Worm (Caenorhabditis elegans) whole organism, L2 larva: ENCODE measurements around the gene gob-1.
A peak's percentile ranks its signal among the peaks of the same experiment; 100 is the strongest.

ENCODE experiments used
- C34F6.9 ChIP-seq: fragments of 150-350 bp; optimal IDR thresholded peaks from 2 replicates; lab custom pipeline; 2014; ENCODE audit warnings: missing biosample characterization, missing genetic modification characterization
- Y55F3AM.14 ChIP-seq: fragments of 200-800 bp; sonication (Bioruptor generic); optimal IDR thresholded peaks from 2 replicates; lab custom pipeline; 2018; ENCODE audit warnings: mild to moderate bottlenecking, missing genetic modification characterization, missing compliant biosample characterization
- ZK546.5 ChIP-seq: sonication (generic microtip); optimal IDR thresholded peaks from 2 replicates; lab custom pipeline; 2017; ENCODE audit warnings: missing biosample characterization, missing genetic modification characterization
- aly-2 ChIP-seq: fragments of 150-350 bp; optimal IDR thresholded peaks from 2 replicates; lab custom pipeline; 2014; ENCODE audit warnings: missing biosample characterization, missing genetic modification characterization
- ama-1 ChIP-seq: fragments of 150-350 bp; optimal IDR thresholded peaks from 2 replicates; lab custom pipeline; 2018; ENCODE audit warnings: inconsistent platforms
- ceh-16 ChIP-seq: fragments of 150-350 bp; optimal IDR thresholded peaks from 2 replicates; lab custom pipeline; 2014; ENCODE audit warnings: missing biosample characterization, missing genetic modification characterization
- ceh-82 ChIP-seq: fragments of 150-350 bp; optimal IDR thresholded peaks from 2 replicates; lab custom pipeline; 2014; ENCODE audit warnings: missing biosample characterization, missing genetic modification characterization
- crh-2 ChIP-seq: sonication (generic microtip); optimal IDR thresholded peaks from 2 replicates; lab custom pipeline; 2017; ENCODE audit warnings: missing biosample characterization, missing genetic modification characterization
- dmd-4 ChIP-seq: sonication (generic microtip); optimal IDR thresholded peaks from 2 replicates; lab custom pipeline; 2017; ENCODE audit warnings: missing biosample characterization, missing genetic modification characterization
- egl-27 ChIP-seq: sonication (generic microtip); optimal IDR thresholded peaks from 3 replicates; lab custom pipeline; 2017; ENCODE audit warnings: missing biosample characterization, missing genetic modification reagents, missing genetic modification characterization
- elt-1 ChIP-seq: fragments of 150-350 bp; optimal IDR thresholded peaks from 2 replicates; lab custom pipeline; 2014; ENCODE audit warnings: missing biosample characterization, missing genetic modification characterization
- elt-3 ChIP-seq: sonication (generic microtip); optimal IDR thresholded peaks from 2 replicates; lab custom pipeline; 2017; ENCODE audit warnings: missing biosample characterization, missing genetic modification characterization
- fos-1 ChIP-seq: fragments of 150-350 bp; optimal IDR thresholded peaks from 2 replicates; lab custom pipeline; 2014; ENCODE audit warnings: missing biosample characterization, missing genetic modification characterization
- gmeb-1 ChIP-seq: fragments of 150-350 bp; optimal IDR thresholded peaks from 2 replicates; lab custom pipeline; 2014; ENCODE audit warnings: missing biosample characterization, missing genetic modification characterization
- lin-11 ChIP-seq: fragments of 150-350 bp; sonication (generic microtip); optimal IDR thresholded peaks from 2 replicates; lab custom pipeline; 2014; ENCODE audit warnings: missing biosample characterization, missing genetic modification characterization, inconsistent platforms, mixed read lengths
- lin-13 ChIP-seq: fragments of 150-350 bp; optimal IDR thresholded peaks from 2 replicates; lab custom pipeline; 2014; ENCODE audit warnings: missing biosample characterization, missing genetic modification reagents, missing genetic modification characterization
- lin-39 ChIP-seq: fragments of 150-350 bp; optimal IDR thresholded peaks from 2 replicates; lab custom pipeline; 2014; ENCODE audit warnings: missing biosample characterization, missing genetic modification reagents, missing genetic modification characterization
- lsy-2 ChIP-seq, 2 experiments: fragments of 150-350 bp in 1 of 2; sonication (generic microtip) in 1 of 2; optimal IDR thresholded peaks; 2 replicates each; lab custom pipeline; 2014 to 2017; ENCODE audit warnings: missing biosample characterization in 2 of 2, missing genetic modification characterization in 2 of 2
- mbf-1 ChIP-seq: sonication (generic microtip); optimal IDR thresholded peaks from 2 replicates; lab custom pipeline; 2017; ENCODE audit warnings: missing biosample characterization, missing genetic modification characterization
- mdl-1 ChIP-seq, 2 experiments: fragments of 150-350 bp in 1 of 2; sonication (generic microtip) in 1 of 2; optimal IDR thresholded peaks; 2 replicates each; lab custom pipeline; 2017; ENCODE audit warnings: missing biosample characterization in 2 of 2, missing genetic modification characterization in 2 of 2
- nhr-10 ChIP-seq: sonication (generic microtip); optimal IDR thresholded peaks from 2 replicates; lab custom pipeline; 2017; ENCODE audit warnings: missing biosample characterization, missing genetic modification characterization
- nhr-11 ChIP-seq: fragments of 150-350 bp; optimal IDR thresholded peaks from 2 replicates; lab custom pipeline; 2014; ENCODE audit warnings: missing biosample characterization, missing genetic modification characterization
- nhr-21 ChIP-seq: fragments of 150-350 bp; optimal IDR thresholded peaks from 2 replicates; lab custom pipeline; 2014; ENCODE audit warnings: missing biosample characterization, missing genetic modification characterization
- nhr-23 ChIP-seq: fragments of 150-350 bp; optimal IDR thresholded peaks from 2 replicates; lab custom pipeline; 2014; ENCODE audit warnings: missing biosample characterization, missing genetic modification reagents, missing genetic modification characterization
- nhr-237 ChIP-seq: fragments of 150-350 bp; optimal IDR thresholded peaks from 2 replicates; lab custom pipeline; 2014; ENCODE audit warnings: missing biosample characterization, missing genetic modification characterization
- nhr-25 ChIP-seq: fragments of 150-350 bp; sonication (generic microtip); optimal IDR thresholded peaks from 3 replicates; lab custom pipeline; 2014; ENCODE audit warnings: missing biosample characterization, missing genetic modification characterization
- nhr-6 ChIP-seq: fragments of 150-350 bp; optimal IDR thresholded peaks from 2 replicates; lab custom pipeline; 2014; ENCODE audit warnings: missing biosample characterization, missing genetic modification characterization
- nhr-77 ChIP-seq: fragments of 150-350 bp; optimal IDR thresholded peaks from 2 replicates; lab custom pipeline; 2014; ENCODE audit warnings: missing biosample characterization, missing genetic modification characterization
- peb-1 ChIP-seq: fragments of 150-350 bp; optimal IDR thresholded peaks from 2 replicates; lab custom pipeline; 2014; ENCODE audit warnings: missing biosample characterization, missing genetic modification characterization
- sem-4 ChIP-seq: fragments of 150-350 bp; optimal IDR thresholded peaks from 2 replicates; lab custom pipeline; 2014; ENCODE audit warnings: missing biosample characterization, missing genetic modification reagents, missing genetic modification characterization
- sma-3 ChIP-seq: sonication (generic microtip); optimal IDR thresholded peaks from 2 replicates; lab custom pipeline; 2016; ENCODE audit warnings: missing genetic modification reagents, missing genetic modification characterization, missing compliant biosample characterization
- sma-9 ChIP-seq, 2 experiments: fragments of 150-350 bp in 1 of 2; sonication (generic microtip) in 1 of 2; optimal IDR thresholded peaks; 2 replicates each; lab custom pipeline; 2014 to 2016; ENCODE audit warnings: missing genetic modification characterization in 2 of 2, mild to moderate bottlenecking in 1 of 2, missing biosample characterization in 1 of 2, missing compliant biosample characterization in 1 of 2, missing genetic modification reagents in 1 of 2, moderate library complexity in 1 of 2
- snpc-4 ChIP-seq: fragments of 150-350 bp; optimal IDR thresholded peaks from 2 replicates; lab custom pipeline; 2014; ENCODE audit warnings: missing biosample characterization, missing genetic modification characterization
- unc-39 ChIP-seq: fragments of 150-350 bp; optimal IDR thresholded peaks from 2 replicates; lab custom pipeline; 2014; ENCODE audit warnings: missing biosample characterization, missing genetic modification characterization
- unc-55 ChIP-seq: fragments of 150-350 bp; sonication (generic microtip); optimal IDR thresholded peaks from 3 replicates; lab custom pipeline; 2014; ENCODE audit warnings: missing biosample characterization, missing genetic modification reagents, missing genetic modification characterization
- unc-62 ChIP-seq: fragments of 150-350 bp; optimal IDR thresholded peaks from 2 replicates; lab custom pipeline; 2014; ENCODE audit warnings: missing biosample characterization, missing genetic modification reagents, missing genetic modification characterization
- zag-1 ChIP-seq: fragments of 150-350 bp; optimal IDR thresholded peaks from 2 replicates; lab custom pipeline; 2014; ENCODE audit warnings: missing biosample characterization, missing genetic modification characterization
- ztf-1 ChIP-seq: fragments of 200-800 bp; sonication (Bioruptor generic); conservative IDR thresholded peaks from 2 replicates; pipeline ENCODE4 v1.3.6; 2022; ENCODE audit warnings: missing genetic modification characterization, missing compliant biosample characterization
- ztf-11 ChIP-seq: sonication (generic microtip); optimal IDR thresholded peaks from 2 replicates; lab custom pipeline; 2017; ENCODE audit warnings: missing biosample characterization, missing genetic modification characterization
- ztf-4 ChIP-seq: fragments of 150-350 bp; optimal IDR thresholded peaks from 2 replicates; lab custom pipeline; 2014; ENCODE audit warnings: missing biosample characterization, missing genetic modification characterization

Gene gob-1

DNA sequence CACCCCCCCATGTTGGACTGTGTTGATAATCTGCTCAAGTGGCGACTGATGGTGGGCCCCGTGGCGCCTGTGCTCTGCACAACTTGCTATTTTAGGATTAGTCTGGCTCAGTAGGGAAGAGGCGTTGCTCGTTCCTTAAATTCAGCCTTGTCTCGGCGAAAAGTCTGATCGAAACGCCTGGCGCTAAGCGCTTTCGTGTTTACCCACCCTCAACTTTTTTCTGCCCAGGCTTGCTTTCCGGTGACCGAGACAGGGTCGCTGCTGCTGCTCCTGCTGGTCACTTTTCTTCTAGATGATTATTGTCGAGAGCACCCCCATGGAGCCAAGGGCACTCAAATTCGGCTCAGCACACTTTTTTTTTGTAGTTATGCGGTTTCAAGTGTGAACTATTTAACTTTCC, 21.1 kb downstream of the gob-1 start:
- TF ChIP-seq ceh-82 (tag; lab: Kevin White, UChicago) (no peak), crh-2 (no peak), ztf-11 (tag; lab: Kevin White, UChicago) (no peak), dmd-4 (tag; lab: Kevin White, UChicago) (no peak), lin-11 (tag; lab: Kevin White, UChicago) (no peak), Y55F3AM.14 (GFP tag; lab: Kevin White, UChicago) (no peak)
- TF ChIP-seq, all 48 proteins: peak for 0

DNA sequence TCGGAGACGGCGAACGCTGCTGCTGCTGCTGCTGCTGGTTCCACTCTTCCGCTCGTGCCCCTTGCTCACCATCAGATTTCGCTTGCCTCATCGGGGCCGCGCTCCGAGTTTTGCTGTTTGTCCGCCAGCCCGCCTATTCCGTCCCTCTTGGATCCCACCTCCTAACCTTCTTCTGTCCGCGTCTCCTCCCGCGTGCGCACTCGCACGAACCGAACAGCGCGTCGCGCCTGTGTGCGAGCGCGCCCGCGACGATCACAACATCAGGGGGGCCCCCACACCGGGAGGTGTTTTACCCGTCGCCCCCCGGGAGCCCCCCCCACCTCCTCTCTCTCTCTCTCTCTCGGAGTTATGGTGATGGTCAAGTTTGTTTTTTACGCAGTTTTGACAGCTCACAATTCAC, 22.4 kb downstream of the gob-1 start:
- no peak for TF ChIP-seq ama-1
- TF ChIP-seq gmeb-1: no peak
- TF ChIP-seq ztf-1: no peak
- TF ChIP-seq Y55F3AM.14 (GFP tag; lab: Kevin White, UChicago): no peak
- TF ChIP-seq nhr-11 (tag; lab: Kevin White, UChicago): no peak
- no peak for TF ChIP-seq zag-1 (tag; lab: Kevin White, UChicago)
- TF ChIP-seq lin-39: no peak
- no peak for TF ChIP-seq nhr-25 (tag; lab: Kevin White, UChicago)
- no peak for TF ChIP-seq mbf-1 (tag; lab: Kevin White, UChicago)
- no peak for TF ChIP-seq nhr-23 (tag; lab: Kevin White, UChicago)
- no peak for TF ChIP-seq crh-2
- no peak for TF ChIP-seq unc-39 (tag; lab: Kevin White, UChicago)
- TF ChIP-seq lsy-2 (tag; optimal IDR thresholded peaks at IDR 0.05; lab: Kevin White, UChicago): no peak
- no peak for TF ChIP-seq nhr-6
- TF ChIP-seq ZK546.5 (tag; lab: Kevin White, UChicago): no peak
- TF ChIP-seq lin-13 (GFP tag; lab: Kevin White, UChicago): no peak

DNA sequence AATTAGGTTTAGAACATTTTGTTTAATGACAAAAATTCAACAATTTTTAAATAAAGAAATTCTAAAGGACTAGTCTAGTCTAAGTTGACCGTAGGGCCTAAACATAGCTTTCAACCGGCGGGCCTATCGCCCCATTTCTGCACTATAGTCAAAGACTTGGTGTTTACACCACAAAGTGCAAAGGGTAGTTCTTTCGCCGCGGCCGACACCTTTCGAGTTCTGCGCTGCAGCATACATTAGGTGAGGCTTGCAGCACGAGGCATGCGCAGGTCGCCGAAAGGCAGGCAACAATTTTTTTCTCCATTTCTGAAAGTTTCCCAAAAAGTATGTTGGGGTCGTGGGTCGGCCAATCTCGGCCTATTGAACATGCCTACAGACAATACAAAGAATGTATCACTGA, 35.1 kb downstream of the gob-1 start:
- TF ChIP-seq ztf-4 (tag; lab: Kevin White, UChicago): no peak
- no peak for TF ChIP-seq nhr-25 (tag; lab: Kevin White, UChicago)
- TF ChIP-seq elt-1 (tag; lab: Kevin White, UChicago): no peak
- no peak for TF ChIP-seq lsy-2 (tag; optimal IDR thresholded peaks at IDR 0.05; lab: Kevin White, UChicago)
- TF ChIP-seq crh-2: no peak
- no peak for TF ChIP-seq elt-3
- TF ChIP-seq fos-1 (tag; lab: Kevin White, UChicago): no peak
- no peak for TF ChIP-seq sem-4 (tag; lab: Kevin White, UChicago)
- TF ChIP-seq nhr-23 (tag; lab: Kevin White, UChicago): no peak
- TF ChIP-seq nhr-21 (tag; lab: Kevin White, UChicago): no peak
- TF ChIP-seq ztf-11 (tag; lab: Kevin White, UChicago): no peak

DNA sequence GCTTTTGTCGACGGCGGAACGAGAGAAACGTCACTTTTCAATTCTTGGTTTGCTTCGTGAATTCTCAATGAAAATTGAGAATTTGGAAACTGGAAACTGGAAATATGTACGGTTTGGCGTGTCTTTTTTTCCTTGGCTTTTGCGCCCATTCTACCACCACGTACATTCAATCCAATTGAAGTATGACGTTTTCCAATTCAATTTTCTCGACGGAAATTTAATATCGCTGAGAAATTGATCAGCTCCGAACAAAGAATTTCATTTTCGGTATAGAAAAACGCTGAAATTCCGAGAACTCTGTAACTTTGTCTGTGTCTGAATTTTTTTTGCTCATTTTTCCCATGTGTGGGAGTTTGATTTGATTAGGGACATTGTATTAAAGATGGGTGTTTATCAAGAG, 39.9 kb downstream of the gob-1 start:
- TF ChIP-seq nhr-237 (tag; lab: Kevin White, UChicago) (no peak), nhr-21 (tag; lab: Kevin White, UChicago) (peak; percentile 6), lsy-2 (tag; optimal IDR thresholded peaks at IDR 0.05; lab: Kevin White, UChicago) (peak in 1 of 2 experiments; percentile 3), Y55F3AM.14 (GFP tag; lab: Kevin White, UChicago) (no peak), sma-9 (GFP tag; optimal IDR thresholded peaks at IDR 0.05; lab: Kevin White, UChicago) (no peak), sma-9 (tag; optimal IDR thresholded peaks at IDR 0.05; lab: Kevin White, UChicago) (no peak), nhr-77 (tag; lab: Kevin White, UChicago) (no peak), unc-62 (GFP tag; lab: Kevin White, UChicago) (no peak), crh-2 (no peak)
- TF ChIP-seq, all 48 proteins: peak for 2

DNA sequence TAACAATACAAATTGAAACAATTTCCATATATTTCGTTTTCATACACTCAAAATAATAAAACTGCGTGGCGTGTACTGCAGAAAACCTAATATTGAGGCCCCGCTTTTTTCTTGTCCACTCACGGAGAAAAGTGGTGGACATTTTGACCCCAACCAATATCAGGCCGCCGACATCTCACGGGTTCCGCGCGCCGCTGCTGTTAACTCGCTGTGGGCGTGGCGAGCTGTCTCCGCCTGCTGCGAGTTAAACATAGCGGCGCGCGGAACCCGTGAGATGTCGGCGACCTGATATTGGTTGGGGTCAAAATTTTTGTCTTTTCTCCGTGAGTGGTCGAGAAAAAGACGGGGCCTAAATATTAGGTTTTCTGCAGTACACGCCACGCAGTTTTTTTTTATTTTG, 40.4 kb downstream of the gob-1 start:
- TF ChIP-seq snpc-4 (tag; lab: Kevin White, UChicago): peak; percentile 0

DNA sequence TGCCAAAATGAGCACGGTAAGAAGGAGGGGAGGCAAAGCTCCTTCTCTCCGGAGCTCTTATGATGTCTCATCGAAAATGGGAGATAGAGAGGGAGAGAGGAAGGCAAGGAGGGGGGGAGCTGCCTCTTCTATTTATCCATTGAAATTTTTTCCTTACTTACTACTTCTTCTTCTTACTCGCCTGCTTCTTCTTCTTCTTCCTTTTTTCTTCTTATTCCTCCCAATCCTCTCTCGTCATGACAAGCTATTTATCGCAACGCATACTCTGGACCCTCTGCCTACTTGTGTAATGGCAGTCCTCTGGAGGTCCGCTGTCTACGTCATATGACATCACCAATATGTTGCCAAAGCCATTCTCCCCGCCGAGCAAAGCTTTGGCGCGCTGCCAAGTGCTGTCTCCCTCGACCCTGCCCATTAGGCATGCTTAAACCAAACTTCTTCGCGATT, 41.8 kb downstream of the gob-1 start:
- TF ChIP-seq unc-55 (peak; percentile 87), ztf-1 (no peak), lin-39 (peak; percentile 54), sma-9 (GFP tag; optimal IDR thresholded peaks at IDR 0.05; lab: Kevin White, UChicago) (peak; percentile 79), sma-9 (tag; optimal IDR thresholded peaks at IDR 0.05; lab: Kevin White, UChicago) (no peak), snpc-4 (tag; lab: Kevin White, UChicago) (no peak), lin-11 (tag; lab: Kevin White, UChicago) (peak; percentile 42), ceh-16 (tag; lab: Kevin White, UChicago) (no peak), mdl-1 (tag; optimal IDR thresholded peaks at IDR 0.05; lab: Kevin White, UChicago) (peak in 1 of 2 experiments; percentile 78), unc-39 (tag; lab: Kevin White, UChicago) (no peak), egl-27 (tag; lab: Kevin White, UChicago) (peak; percentile 82), nhr-10 (tag; lab: Kevin White, UChicago) (no peak), aly-2 (tag; lab: Kevin White, UChicago) (no peak), lin-13 (GFP tag; lab: Kevin White, UChicago) (peak; percentile 20), crh-2 (peak; percentile 75), lsy-2 (tag; optimal IDR thresholded peaks at IDR 0.05; lab: Kevin White, UChicago) (peak in 1 of 2 experiments; percentile 79), ZK546.5 (tag; lab: Kevin White, UChicago) (no peak), nhr-21 (tag; lab: Kevin White, UChicago) (peak; percentile 4), elt-1 (tag; lab: Kevin White, UChicago) (no peak), sma-3 (GFP tag; lab: Kevin White, UChicago) (no peak), elt-3 (no peak), C34F6.9 (tag; lab: Kevin White, UChicago) (peak; percentile 74), zag-1 (tag; lab: Kevin White, UChicago) (peak; percentile 91), unc-62 (GFP tag; lab: Kevin White, UChicago) (no peak), nhr-25 (tag; lab: Kevin White, UChicago) (no peak), nhr-6 (peak; percentile 62), peb-1 (no peak), ztf-4 (tag; lab: Kevin White, UChicago) (peak; percentile 30)
